Worm (Caenorhabditis elegans) whole organism, L1 larva: ENCODE measurements around the gene AH9.6.

Source experiments
- jun-1 ChIP-seq: fragments of 150-350 bp; optimal IDR thresholded peaks from 2 replicates; lab custom pipeline; 2014; ENCODE audit warnings: missing biosample characterization, missing genetic modification reagents, missing genetic modification characterization
- mdl-1 ChIP-seq, 2 experiments: fragments of 150-350 bp; optimal IDR thresholded peaks; 2 replicates each; lab custom pipeline; 2014 to 2017; ENCODE audit warnings: missing biosample characterization in 2 of 2, missing genetic modification characterization in 2 of 2, inconsistent platforms in 1 of 2
- nhr-11 ChIP-seq: fragments of 150-350 bp; optimal IDR thresholded peaks from 2 replicates; lab custom pipeline; 2014; ENCODE audit warnings: missing biosample characterization, missing genetic modification characterization
- nhr-20 ChIP-seq: sonication (generic microtip); optimal IDR thresholded peaks from 2 replicates; lab custom pipeline; 2016; ENCODE audit warnings: mild to moderate bottlenecking, missing genetic modification characterization, missing compliant biosample characterization
- nhr-76 ChIP-seq: sonication (generic microtip); optimal IDR thresholded peaks from 2 replicates; lab custom pipeline; 2017; ENCODE audit warnings: missing biosample characterization, missing genetic modification characterization
- nhr-77 ChIP-seq: fragments of 150-350 bp; optimal IDR thresholded peaks from 2 replicates; lab custom pipeline; 2014; ENCODE audit warnings: missing biosample characterization, missing genetic modification characterization
- nhr-90 ChIP-seq: sonication (generic microtip); optimal IDR thresholded peaks from 2 replicates; lab custom pipeline; 2016; ENCODE audit warnings: mild to moderate bottlenecking, missing genetic modification characterization, missing compliant biosample characterization; ENCODE audit not compliant: poor library complexity
- pag-3 ChIP-seq: sonication (generic microtip); optimal IDR thresholded peaks from 2 replicates; lab custom pipeline; 2017; ENCODE audit warnings: missing genetic modification characterization, mild to moderate bottlenecking, missing compliant biosample characterization, antibody characterized with exemption, borderline replicate concordance; ENCODE audit not compliant: insufficient read depth
- skn-1 ChIP-seq: fragments of 150-350 bp; optimal IDR thresholded peaks from 2 replicates; lab custom pipeline; 2014; ENCODE audit warnings: missing biosample characterization, missing genetic modification characterization
- tbx-2 ChIP-seq: sonication (generic microtip); optimal IDR thresholded peaks from 2 replicates; lab custom pipeline; 2016; ENCODE audit warnings: missing genetic modification characterization, missing compliant biosample characterization
- unc-62 ChIP-seq: fragments of 150-350 bp; optimal IDR thresholded peaks from 2 replicates; lab custom pipeline; 2014; ENCODE audit warnings: missing biosample characterization, missing genetic modification reagents, missing genetic modification characterization

ce11 chrX:2287977-2288387, 20.0 kb upstream of the AH9.6 start:
- TF ChIP-seq tbx-2 (no peak), nhr-11 (tag; lab: Kevin White, UChicago) (no peak), unc-62 (GFP tag; lab: Kevin White, UChicago) (no peak), skn-1 (tag; lab: Kevin White, UChicago) (peak; percentile 43), jun-1 (no peak), nhr-76 (tag; lab: Kevin White, UChicago) (no peak), nhr-90 (tag; lab: Kevin White, UChicago) (no peak), nhr-77 (tag; lab: Kevin White, UChicago) (no peak), mdl-1 (tag; optimal IDR thresholded peaks at IDR 0.05; lab: Kevin White, UChicago) (no peak), pag-3 (tag; lab: Kevin White, UChicago) (no peak), nhr-20 (tag; lab: Kevin White, UChicago) (peak; percentile 6)
